Worm (Caenorhabditis elegans): Measurements from ENCODE around the gene cyp-32A1.

Gene cyp-32A1

ce11 chrV:7798079-7798478, 16.5 kb downstream of the cyp-32A1 start, which contains the start of gene ZK742.7:
TSS of gene ZK742.7 (plus strand) at chrV:7798379.
- TF ChIP-seq klf-2 (GFP tag; conservative IDR thresholded peaks at IDR 0.05) = no peak
- TF ChIP-seq ref-1 (GFP tag; conservative IDR thresholded peaks at IDR 0.05) = no peak

- TF ChIP-seq flt-1 (GFP tag; IDR thresholded peaks at IDR 0.05) (no peak), ztf-29 (GFP tag; IDR thresholded peaks at IDR 0.05) (no peak), T22C8.4 (GFP tag; IDR thresholded peaks at IDR 0.05) (no peak), klf-2 (GFP tag; conservative IDR thresholded peaks at IDR 0.05) (no peak), tab-1 (GFP tag; IDR thresholded peaks at IDR 0.05) (no peak), med-1 (GFP tag; optimal IDR thresholded peaks at IDR 0.05; ENCODE audit: insufficient read depth) (no peak), cog-1 (tag; optimal IDR thresholded peaks at IDR 0.05) (no peak), ztf-23 (GFP tag; IDR thresholded peaks at IDR 0.05) (no peak), ref-1 (GFP tag; conservative IDR thresholded peaks at IDR 0.05) (no peak)
Measured at ce11 chrV:7803563-7803962, 22.0 kb downstream of the cyp-32A1 start.

ce11 chrV:7804064-7804800, 22.6 kb downstream of the cyp-32A1 start, which contains the start of gene uvs-1:
TSS of gene uvs-1 (minus strand) at chrV:7804208.
- TF ChIP-seq flt-1 (GFP tag; IDR thresholded peaks at IDR 0.05) = no peak
- 0 out of 2 replicates have a peak, but pooled peaks have one; percentile 33 for TF ChIP-seq T22C8.4 (GFP tag; IDR thresholded peaks at IDR 0.05)
- no peak for TF ChIP-seq cog-1 (tag; optimal IDR thresholded peaks at IDR 0.05)
- no peak for TF ChIP-seq ztf-23 (GFP tag; IDR thresholded peaks at IDR 0.05)
- no peak for TF ChIP-seq ztf-29 (GFP tag; IDR thresholded peaks at IDR 0.05)
- no peak for TF ChIP-seq ref-1 (GFP tag; conservative IDR thresholded peaks at IDR 0.05)

ce11 chrV:7804801-7805163, 23.2 kb downstream of the cyp-32A1 start, which contains the start of gene xpo-1:
TSS of gene xpo-1 (plus strand) at chrV:7805064.
- TF ChIP-seq ref-1 (GFP tag; conservative IDR thresholded peaks at IDR 0.05) (no peak), cog-1 (tag; optimal IDR thresholded peaks at IDR 0.05) (no peak), T22C8.4 (GFP tag; IDR thresholded peaks at IDR 0.05) (no peak), med-1 (GFP tag; optimal IDR thresholded peaks at IDR 0.05; ENCODE audit: insufficient read depth) (no peak), ztf-29 (GFP tag; IDR thresholded peaks at IDR 0.05) (no peak), flt-1 (GFP tag; IDR thresholded peaks at IDR 0.05) (0 out of 2 replicates have a peak, but pooled peaks have one; percentile 23), tab-1 (GFP tag; IDR thresholded peaks at IDR 0.05) (no peak)

ce11 chrV:7806629-7807028, 25.0 kb downstream of the cyp-32A1 start:
- TF ChIP-seq cog-1 (tag; optimal IDR thresholded peaks at IDR 0.05) (no peak), ztf-29 (GFP tag; IDR thresholded peaks at IDR 0.05) (no peak), klf-2 (GFP tag; conservative IDR thresholded peaks at IDR 0.05) (no peak), ref-1 (GFP tag; conservative IDR thresholded peaks at IDR 0.05) (no peak), ztf-23 (GFP tag; IDR thresholded peaks at IDR 0.05) (no peak), flt-1 (GFP tag; IDR thresholded peaks at IDR 0.05) (no peak), tab-1 (GFP tag; IDR thresholded peaks at IDR 0.05) (no peak), med-1 (GFP tag; optimal IDR thresholded peaks at IDR 0.05; ENCODE audit: insufficient read depth) (no peak), T22C8.4 (GFP tag; IDR thresholded peaks at IDR 0.05) (no peak)

- TF ChIP-seq cog-1 (tag; optimal IDR thresholded peaks at IDR 0.05) = no peak
- TF ChIP-seq klf-2 (GFP tag; conservative IDR thresholded peaks at IDR 0.05) = no peak
- TF ChIP-seq ztf-23 (GFP tag; IDR thresholded peaks at IDR 0.05) = no peak
- no peak for TF ChIP-seq tab-1 (GFP tag; IDR thresholded peaks at IDR 0.05)
- TF ChIP-seq flt-1 (GFP tag; IDR thresholded peaks at IDR 0.05) = no peak
- TF ChIP-seq T22C8.4 (GFP tag; IDR thresholded peaks at IDR 0.05) = no peak
- no peak for TF ChIP-seq med-1 (GFP tag; optimal IDR thresholded peaks at IDR 0.05; ENCODE audit: insufficient read depth)
- TF ChIP-seq ref-1 (GFP tag; conservative IDR thresholded peaks at IDR 0.05) = no peak
- TF ChIP-seq ztf-29 (GFP tag; IDR thresholded peaks at IDR 0.05) = no peak
Measured at ce11 chrV:7808444-7808843, 26.8 kb downstream of the cyp-32A1 start.

- TF ChIP-seq med-1 (GFP tag; optimal IDR thresholded peaks at IDR 0.05; ENCODE audit: insufficient read depth) (no peak), ztf-29 (GFP tag; IDR thresholded peaks at IDR 0.05) (no peak), ref-1 (GFP tag; conservative IDR thresholded peaks at IDR 0.05) (no peak), klf-2 (GFP tag; conservative IDR thresholded peaks at IDR 0.05) (no peak), tab-1 (GFP tag; IDR thresholded peaks at IDR 0.05) (no peak), flt-1 (GFP tag; IDR thresholded peaks at IDR 0.05) (no peak), ztf-23 (GFP tag; IDR thresholded peaks at IDR 0.05) (no peak), T22C8.4 (GFP tag; IDR thresholded peaks at IDR 0.05) (no peak), cog-1 (tag; optimal IDR thresholded peaks at IDR 0.05) (no peak)
Measured at ce11 chrV:7809320-7810256, 28.0 kb downstream of the cyp-32A1 start, which contains the start of gene ZK742.3. TSS of gene ZK742.3 (minus strand) at chrV:7809912.

ce11 chrV:7810591-7810990, 29.0 kb downstream of the cyp-32A1 start:
- TF ChIP-seq ztf-23 (GFP tag; IDR thresholded peaks at IDR 0.05) = no peak
- no peak for TF ChIP-seq cog-1 (tag; optimal IDR thresholded peaks at IDR 0.05)
- TF ChIP-seq ztf-29 (GFP tag; IDR thresholded peaks at IDR 0.05) = no peak
- TF ChIP-seq ref-1 (GFP tag; conservative IDR thresholded peaks at IDR 0.05) = no peak
- TF ChIP-seq med-1 (GFP tag; optimal IDR thresholded peaks at IDR 0.05; ENCODE audit: insufficient read depth) = no peak
- no peak for TF ChIP-seq tab-1 (GFP tag; IDR thresholded peaks at IDR 0.05)
- TF ChIP-seq T22C8.4 (GFP tag; IDR thresholded peaks at IDR 0.05) = no peak
- TF ChIP-seq flt-1 (GFP tag; IDR thresholded peaks at IDR 0.05) = no peak
- TF ChIP-seq klf-2 (GFP tag; conservative IDR thresholded peaks at IDR 0.05) = no peak

ce11 chrV:7811758-7812157, 30.1 kb downstream of the cyp-32A1 start, which contains the start of gene ZK742.4:
TSS of gene ZK742.4 (minus strand) at chrV:7811792.
- TF ChIP-seq T22C8.4 (GFP tag; IDR thresholded peaks at IDR 0.05) = no peak
- TF ChIP-seq cog-1 (tag; optimal IDR thresholded peaks at IDR 0.05) = no peak
- TF ChIP-seq flt-1 (GFP tag; IDR thresholded peaks at IDR 0.05) = no peak
